Fruit fly (Drosophila melanogaster): Measurements from ENCODE around the gene Df31.

- TF ChIP-seq GATAd (GFP tag; optimal IDR thresholded peaks at IDR 0.05), result no peak
- no peak for TF ChIP-seq pan (optimal IDR thresholded peaks at IDR 0.05)
- no peak for TF ChIP-seq fru (GFP tag; optimal IDR thresholded peaks at IDR 0.05)
- no peak for TF ChIP-seq Hr78 (GFP tag; optimal IDR thresholded peaks at IDR 0.05)
- TF ChIP-seq Myc (optimal IDR thresholded peaks at IDR 0.05), result no peak
- no peak for TF ChIP-seq tai (GFP tag; optimal IDR thresholded peaks at IDR 0.05)
- no peak for TF ChIP-seq woc (GFP tag; optimal IDR thresholded peaks at IDR 0.05)
- no peak for TF ChIP-seq psq (GFP tag; optimal IDR thresholded peaks at IDR 0.05)
- TF ChIP-seq h (GFP tag; optimal IDR thresholded peaks at IDR 0.05), result no peak
- no peak for TF ChIP-seq CG9705 (GFP tag; optimal IDR thresholded peaks at IDR 0.05)
- no peak for TF ChIP-seq Hnf4 (GFP tag; optimal IDR thresholded peaks at IDR 0.05)
- TF ChIP-seq Abd-B (GFP tag; optimal IDR thresholded peaks at IDR 0.05), result no peak
- no peak for TF ChIP-seq sv (GFP tag; optimal IDR thresholded peaks at IDR 0.05)
Measured at dm6 chr2L:21627957-21628356, 1.8 kb downstream of the Df31 start.

Data from whole organism, wandering third instar larva.